Fruit fly (Drosophila melanogaster) Kc167 (cell line): ENCODE results near the gene CG6179.

Experiments used
- Myc ChIP-seq: fragments of >200 bp; optimal IDR thresholded peaks from 2 replicates; lab custom pipeline; 2017; ENCODE audit warnings: missing external identifiers
- h ChIP-seq: fragments of >200 bp; optimal IDR thresholded peaks from 3 replicates; lab custom pipeline; 2018; ENCODE audit warnings: missing external identifiers
- insv ChIP-seq: fragments of >200 bp; optimal IDR thresholded peaks from 3 replicates; lab custom pipeline; 2018; ENCODE audit warnings: missing external identifiers
- psq ChIP-seq: fragments of >200 bp; optimal IDR thresholded peaks from 2 replicates; lab custom pipeline; 2017; ENCODE audit warnings: missing external identifiers

dm6 chrX:18409449-18409848 lies 29.6 kb downstream of the CG6179 start:
- TF ChIP-seq psq (lab: Kevin White, UChicago): no peak
- no peak for TF ChIP-seq insv (lab: Kevin White, UChicago)
- no peak for TF ChIP-seq h (lab: Kevin White, UChicago)
- no peak for TF ChIP-seq Myc
